Worm (Caenorhabditis elegans) whole organism, L3 larva: ENCODE results near the gene K09C6.7.

Experiments used
- R02D3.7 ChIP-seq: fragments of 150-350 bp; optimal IDR thresholded peaks from 2 replicates; lab custom pipeline; 2014; ENCODE audit warnings: missing biosample characterization, missing genetic modification characterization
- aly-2 ChIP-seq: fragments of 150-350 bp; optimal IDR thresholded peaks from 2 replicates; lab custom pipeline; 2014; ENCODE audit warnings: missing biosample characterization, missing genetic modification characterization
- ama-1 ChIP-seq: fragments of 150-350 bp; optimal IDR thresholded peaks from 2 replicates; lab custom pipeline; 2018
- elt-3 ChIP-seq, 3 experiments: fragments of 150-350 bp in 1 of 3; sonication (generic microtip) in 2 of 3; optimal IDR thresholded peaks; 2 replicates in 2 of 3; 4 replicates in 1 of 3; lab custom pipeline; 2014 to 2017; ENCODE audit warnings: missing biosample characterization in 3 of 3, missing genetic modification characterization in 3 of 3
- fos-1 ChIP-seq: fragments of 150-350 bp; optimal IDR thresholded peaks from 2 replicates; lab custom pipeline; 2014; ENCODE audit warnings: missing biosample characterization, missing genetic modification characterization
- nhr-237 ChIP-seq: fragments of 150-350 bp; optimal IDR thresholded peaks from 2 replicates; lab custom pipeline; 2014; ENCODE audit warnings: missing biosample characterization, missing genetic modification characterization
- nhr-43 ChIP-seq: sonication (generic microtip); optimal IDR thresholded peaks from 2 replicates; lab custom pipeline; 2016; ENCODE audit warnings: mild to moderate bottlenecking, missing genetic modification characterization, missing compliant biosample characterization; ENCODE audit not compliant: poor library complexity, severe bottlenecking
- pha-4 ChIP-seq: fragments of 150-350 bp; optimal IDR thresholded peaks from 2 replicates; lab custom pipeline; 2014; ENCODE audit warnings: missing biosample characterization, missing genetic modification reagents, missing genetic modification characterization
- pqm-1 ChIP-seq: fragments of 150-350 bp; optimal IDR thresholded peaks from 2 replicates; lab custom pipeline; 2017; ENCODE audit warnings: missing biosample characterization, missing genetic modification characterization, inconsistent platforms
- sea-2 ChIP-seq: fragments of 150-350 bp; sonication (generic microtip); optimal IDR thresholded peaks from 4 replicates; lab custom pipeline; 2014; ENCODE audit warnings: missing biosample characterization, missing genetic modification reagents, missing genetic modification characterization
- snpc-4 ChIP-seq: fragments of 150-350 bp; optimal IDR thresholded peaks from 2 replicates; lab custom pipeline; 2014; ENCODE audit warnings: missing biosample characterization, missing genetic modification characterization
- zag-1 ChIP-seq: fragments of 150-350 bp; optimal IDR thresholded peaks from 2 replicates; lab custom pipeline; 2014; ENCODE audit warnings: missing biosample characterization, missing genetic modification characterization
- ztf-4 ChIP-seq: fragments of 150-350 bp; optimal IDR thresholded peaks from 2 replicates; lab custom pipeline; 2014; ENCODE audit warnings: missing biosample characterization, missing genetic modification characterization

DNA sequence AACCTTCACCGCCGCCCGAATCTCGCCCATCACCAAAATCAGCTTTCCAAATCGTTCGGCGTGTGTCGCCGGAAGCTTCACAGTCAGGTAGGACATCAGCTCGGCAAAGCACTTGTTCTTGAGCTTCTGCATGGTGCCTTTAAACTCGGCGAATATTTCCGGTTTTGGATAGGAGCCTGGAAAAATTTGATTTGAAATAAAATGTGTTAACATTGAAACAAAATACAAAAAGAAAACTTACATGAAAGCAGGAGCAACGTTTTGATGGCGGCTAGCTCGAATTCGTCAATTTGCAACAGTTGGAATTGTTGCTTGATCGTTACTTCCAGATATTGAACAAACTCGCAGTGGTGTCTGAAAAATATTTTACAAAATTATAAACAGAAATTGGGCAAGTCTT lies 36.2 kb downstream of the K09C6.7 start:
- no peak for TF ChIP-seq aly-2 (tag; lab: Kevin White, UChicago)
- TF ChIP-seq pqm-1 (tag; lab: Kevin White, UChicago), result no peak
- TF ChIP-seq sea-2 (GFP tag; lab: Kevin White, UChicago), result no peak
- no peak for TF ChIP-seq ztf-4
- TF ChIP-seq elt-3 (tag; optimal IDR thresholded peaks at IDR 0.05; lab: Kevin White, UChicago), result no peak
- no peak for TF ChIP-seq R02D3.7
- TF ChIP-seq zag-1 (tag; lab: Kevin White, UChicago), result no peak
- TF ChIP-seq fos-1 (tag; lab: Kevin White, UChicago), result no peak
- TF ChIP-seq ama-1, result no peak
- TF ChIP-seq nhr-237 (tag; lab: Kevin White, UChicago), result no peak
- no peak for TF ChIP-seq snpc-4 (tag; lab: Kevin White, UChicago)
- no peak for TF ChIP-seq pha-4 (tag; lab: Kevin White, UChicago)
- TF ChIP-seq nhr-43, result no peak
